Fruit fly (Drosophila melanogaster) whole organism, adult: ENCODE results near the gene cnc.

ENCODE experiments used
- CG5204 ChIP-seq: fragments of 200-800 bp; sonication (Bioruptor generic); optimal IDR thresholded peaks from 2 replicates; lab custom pipeline; 2016; ENCODE audit warnings: missing biosample characterization, missing genetic modification characterization
- CG7101 ChIP-seq: fragments of 200-800 bp; sonication (Bioruptor generic); optimal IDR thresholded peaks from 2 replicates; lab custom pipeline; 2018; ENCODE audit warnings: missing biosample characterization, mild to moderate bottlenecking, missing genetic modification characterization, moderate library complexity
- bab1 ChIP-seq: fragments of 200-800 bp; sonication (Bioruptor generic); optimal IDR thresholded peaks from 3 replicates; lab custom pipeline; 2019; ENCODE audit warnings: missing biosample characterization, mild to moderate bottlenecking, missing genetic modification characterization, moderate library complexity
- cic ChIP-seq: fragments of 200-800 bp; sonication (Bioruptor generic); optimal IDR thresholded peaks from 2 replicates; lab custom pipeline; 2017; ENCODE audit warnings: missing biosample characterization, mild to moderate bottlenecking, missing genetic modification characterization, moderate library complexity
- ovo ChIP-seq: fragments of 200-800 bp; sonication (Bioruptor generic); optimal IDR thresholded peaks from 2 replicates; lab custom pipeline; 2016; ENCODE audit warnings: missing biosample characterization, missing genetic modification characterization
- toe ChIP-seq: fragments of 200-800 bp; sonication (Bioruptor generic); optimal IDR thresholded peaks from 2 replicates; lab custom pipeline; 2016; ENCODE audit warnings: missing biosample characterization, missing genetic modification characterization

- TF ChIP-seq bab1 (peak; percentile 28), cic (GFP tag; lab: Kevin White, UChicago) (no peak), ovo (GFP tag; lab: Kevin White, UChicago) (no peak), CG5204 (GFP tag; lab: Kevin White, UChicago) (no peak), toe (GFP tag; lab: Kevin White, UChicago) (no peak), CG7101 (tag; lab: Kevin White, UChicago) (no peak)
Observed at dm6 chr3R:23201122-23201521, 25.4 kb downstream of the cnc start.
